Fruit fly (Drosophila melanogaster): ENCODE data around the gene CG32591.

The CG32591 gene

dm6 chrX:14947399-14947798, 18.7 kb upstream of the CG32591 start:
- peak; percentile 9 for TF ChIP-seq D1 (tag; optimal IDR thresholded peaks at IDR 0.05)
- TF ChIP-seq CG17806 (tag; optimal IDR thresholded peaks at IDR 0.05), result peak; percentile 73
- peak; percentile 86 for TF ChIP-seq CG34367 (tag; optimal IDR thresholded peaks at IDR 0.05)
- peak; percentile 86 for TF ChIP-seq CG14655 (GFP tag; optimal IDR thresholded peaks at IDR 0.05)
- TF ChIP-seq CG9948 (tag; optimal IDR thresholded peaks at IDR 0.05), result peak; percentile 69
- TF ChIP-seq gl (tag; optimal IDR thresholded peaks at IDR 0.05), result peak; percentile 98
- TF ChIP-seq CG8301 (tag; optimal IDR thresholded peaks at IDR 0.05), result peak; percentile 86
- peak; percentile 57 for TF ChIP-seq EcR (GFP tag; optimal IDR thresholded peaks at IDR 0.05)
- peak; percentile 78 for TF ChIP-seq CG15710 (tag; optimal IDR thresholded peaks at IDR 0.05)
- TF ChIP-seq Pif1A (GFP tag; optimal IDR thresholded peaks at IDR 0.05), result peak; percentile 76
- peak; percentile 92 for TF ChIP-seq fd96Ca (GFP tag; IDR thresholded peaks at IDR 0.05)
- TF ChIP-seq Ets98B (GFP tag; IDR thresholded peaks at IDR 0.05), result peak; percentile 97
- TF ChIP-seq CG13204 (GFP tag; optimal IDR thresholded peaks at IDR 0.05), result peak; percentile 99
- TF ChIP-seq CG10348 (GFP tag; IDR thresholded peaks at IDR 0.05), result peak; percentile 47; the same call in 1 of the 2 replicates
- peak; percentile 69 for TF ChIP-seq Snoo (tag; optimal IDR thresholded peaks at IDR 0.05)
- peak; percentile 96 for TF ChIP-seq CG32121 (GFP tag; IDR thresholded peaks at IDR 0.05)
- peak; percentile 97 for TF ChIP-seq CG12605 (GFP tag; IDR thresholded peaks at IDR 0.05)
- TF ChIP-seq rn (GFP tag; IDR thresholded peaks at IDR 0.05), result peak; percentile 49; the same call in 1 of the 2 replicates
- TF ChIP-seq CG8159 (tag; optimal IDR thresholded peaks at IDR 0.05), result peak; percentile 71
- TF ChIP-seq CG4496 (GFP tag; IDR thresholded peaks at IDR 0.05), result peak; percentile 97
- TF ChIP-seq Pif1B (GFP tag; optimal IDR thresholded peaks at IDR 0.05), result peak; percentile 61

dm6 chrX:14946522-14946921, 17.8 kb upstream of the CG32591 start:
- TF ChIP-seq CG9948 (tag; optimal IDR thresholded peaks at IDR 0.05), result no peak
- no peak for TF ChIP-seq CG10348 (GFP tag; IDR thresholded peaks at IDR 0.05)
- no peak for TF ChIP-seq CG8159 (tag; optimal IDR thresholded peaks at IDR 0.05)
- no peak for TF ChIP-seq D1 (tag; optimal IDR thresholded peaks at IDR 0.05)
- TF ChIP-seq gl (tag; optimal IDR thresholded peaks at IDR 0.05), result no peak
- no peak for TF ChIP-seq CG14655 (GFP tag; optimal IDR thresholded peaks at IDR 0.05)
- TF ChIP-seq EcR (GFP tag; optimal IDR thresholded peaks at IDR 0.05), result no peak
- no peak for TF ChIP-seq fd96Ca (GFP tag; IDR thresholded peaks at IDR 0.05)
- no peak for TF ChIP-seq Pif1A (GFP tag; optimal IDR thresholded peaks at IDR 0.05)
- TF ChIP-seq CG13204 (GFP tag; optimal IDR thresholded peaks at IDR 0.05), result no peak
- no peak for TF ChIP-seq CG32121 (GFP tag; IDR thresholded peaks at IDR 0.05)
- TF ChIP-seq Snoo (tag; optimal IDR thresholded peaks at IDR 0.05), result no peak
- TF ChIP-seq rn (GFP tag; IDR thresholded peaks at IDR 0.05), result no peak
- TF ChIP-seq Pif1B (GFP tag; optimal IDR thresholded peaks at IDR 0.05), result no peak
- TF ChIP-seq Ets98B (GFP tag; IDR thresholded peaks at IDR 0.05), result no peak
- no peak for TF ChIP-seq CG34367 (tag; optimal IDR thresholded peaks at IDR 0.05)
- TF ChIP-seq CG4496 (GFP tag; IDR thresholded peaks at IDR 0.05), result no peak
- no peak for TF ChIP-seq CG17806 (tag; optimal IDR thresholded peaks at IDR 0.05)
- no peak for TF ChIP-seq CG8301 (tag; optimal IDR thresholded peaks at IDR 0.05)

- TF ChIP-seq CG9948 (tag; optimal IDR thresholded peaks at IDR 0.05) (no peak), D1 (tag; optimal IDR thresholded peaks at IDR 0.05) (no peak), CG10348 (GFP tag; IDR thresholded peaks at IDR 0.05) (no peak), CG8301 (tag; optimal IDR thresholded peaks at IDR 0.05) (no peak), gl (tag; optimal IDR thresholded peaks at IDR 0.05) (peak; percentile 3), fd96Ca (GFP tag; IDR thresholded peaks at IDR 0.05) (no peak), CG4496 (GFP tag; IDR thresholded peaks at IDR 0.05) (no peak)
Measured at dm6 chrX:14936250-14936649, 7.5 kb upstream of the CG32591 start.

- TF ChIP-seq D1 (tag; optimal IDR thresholded peaks at IDR 0.05), result no peak
- no peak for TF ChIP-seq fd96Ca (GFP tag; IDR thresholded peaks at IDR 0.05)
- TF ChIP-seq CG32121 (GFP tag; IDR thresholded peaks at IDR 0.05), result no peak
- no peak for TF ChIP-seq Snoo (tag; optimal IDR thresholded peaks at IDR 0.05)
- TF ChIP-seq gl (tag; optimal IDR thresholded peaks at IDR 0.05), result no peak
- TF ChIP-seq CG13204 (GFP tag; optimal IDR thresholded peaks at IDR 0.05), result no peak
- no peak for TF ChIP-seq Ets98B (GFP tag; IDR thresholded peaks at IDR 0.05)
- no peak for TF ChIP-seq EcR (GFP tag; optimal IDR thresholded peaks at IDR 0.05)
- TF ChIP-seq CG8301 (tag; optimal IDR thresholded peaks at IDR 0.05), result no peak
Measured at dm6 chrX:14931296-14931695, 2.6 kb upstream of the CG32591 start.

dm6 chrX:14929813-14930212, 1.1 kb upstream of the CG32591 start:
- TF ChIP-seq CG17806 (tag; optimal IDR thresholded peaks at IDR 0.05) (no peak), CG8301 (tag; optimal IDR thresholded peaks at IDR 0.05) (no peak), CG14655 (GFP tag; optimal IDR thresholded peaks at IDR 0.05) (no peak), fd96Ca (GFP tag; IDR thresholded peaks at IDR 0.05) (no peak), CG32121 (GFP tag; IDR thresholded peaks at IDR 0.05) (no peak), D1 (tag; optimal IDR thresholded peaks at IDR 0.05) (no peak), CG10348 (GFP tag; IDR thresholded peaks at IDR 0.05) (no peak), CG34367 (tag; optimal IDR thresholded peaks at IDR 0.05) (no peak), CG8159 (tag; optimal IDR thresholded peaks at IDR 0.05) (no peak), CG9948 (tag; optimal IDR thresholded peaks at IDR 0.05) (no peak), Ets98B (GFP tag; IDR thresholded peaks at IDR 0.05) (no peak), Pif1B (GFP tag; optimal IDR thresholded peaks at IDR 0.05) (no peak), CG15710 (tag; optimal IDR thresholded peaks at IDR 0.05) (no peak), CG4496 (GFP tag; IDR thresholded peaks at IDR 0.05) (no peak), CG12605 (GFP tag; IDR thresholded peaks at IDR 0.05) (no peak), Pif1A (GFP tag; optimal IDR thresholded peaks at IDR 0.05) (no peak), gl (tag; optimal IDR thresholded peaks at IDR 0.05) (no peak), Snoo (tag; optimal IDR thresholded peaks at IDR 0.05) (no peak)
